Fruit fly (Drosophila melanogaster) whole organism, pupa: ENCODE measurements around the gene CG5440.

Source experiments
- CG10348 ChIP-seq: fragments of 200-800 bp; sonication (Bioruptor generic); IDR thresholded peaks from 2 replicates; pipeline ENCODE4 v1.3.6; 2022; ENCODE audit warnings: missing biosample characterization, missing genetic modification characterization
- CG12605 ChIP-seq: fragments of 200-800 bp; sonication (Bioruptor generic); IDR thresholded peaks from 2 replicates; pipeline ENCODE4 v1.3.6; 2022; ENCODE audit warnings: missing biosample characterization, missing genetic modification characterization
- CG13204 ChIP-seq: fragments of 200-800 bp; sonication (Bioruptor generic); optimal IDR thresholded peaks from 2 replicates; lab custom pipeline; 2018; ENCODE audit warnings: missing biosample characterization, mild to moderate bottlenecking, missing genetic modification characterization, moderate library complexity
- CG14655 ChIP-seq: fragments of 200-800 bp; sonication (Bioruptor generic); optimal IDR thresholded peaks from 3 replicates; lab custom pipeline; 2017; ENCODE audit warnings: mild to moderate bottlenecking, missing biosample characterization, missing genetic modification reagents, missing genetic modification characterization
- CG15710 ChIP-seq: fragments of 200-800 bp; sonication (Bioruptor generic); optimal IDR thresholded peaks from 2 replicates; lab custom pipeline; 2018; ENCODE audit warnings: missing biosample characterization, mild to moderate bottlenecking, missing genetic modification characterization, moderate library complexity
- CG17806 ChIP-seq: fragments of 200-800 bp; sonication (Bioruptor generic); optimal IDR thresholded peaks from 2 replicates; lab custom pipeline; 2018; ENCODE audit warnings: missing biosample characterization, mild to moderate bottlenecking, missing genetic modification characterization, moderate library complexity
- CG32121 ChIP-seq: fragments of 200-800 bp; sonication (Bioruptor generic); IDR thresholded peaks from 2 replicates; pipeline ENCODE4 v1.3.6; 2022; ENCODE audit warnings: missing biosample characterization, missing genetic modification characterization
- CG34367 ChIP-seq: fragments of 200-800 bp; sonication (Bioruptor generic); optimal IDR thresholded peaks from 2 replicates; lab custom pipeline; 2018; ENCODE audit warnings: missing biosample characterization, mild to moderate bottlenecking, missing genetic modification characterization
- CG4496 ChIP-seq: fragments of 200-800 bp; sonication (Bioruptor generic); IDR thresholded peaks from 3 replicates; pipeline ENCODE4 v1.3.6; 2022; ENCODE audit warnings: missing biosample characterization, missing genetic modification characterization
- CG8159 ChIP-seq: fragments of 200-800 bp; sonication (Bioruptor generic); optimal IDR thresholded peaks from 3 replicates; lab custom pipeline; 2018; ENCODE audit warnings: missing biosample characterization, mild to moderate bottlenecking, missing genetic modification characterization, moderate library complexity
- CG8301 ChIP-seq: fragments of 200-800 bp; sonication (Bioruptor generic); optimal IDR thresholded peaks from 2 replicates; lab custom pipeline; 2018; ENCODE audit warnings: missing biosample characterization, mild to moderate bottlenecking, missing genetic modification characterization
- CG9948 ChIP-seq: fragments of 200-800 bp; sonication (Bioruptor generic); optimal IDR thresholded peaks from 2 replicates; lab custom pipeline; 2018; ENCODE audit warnings: missing biosample characterization, mild to moderate bottlenecking, missing genetic modification characterization, moderate library complexity
- D1 ChIP-seq: fragments of 200-800 bp; sonication (Bioruptor generic); optimal IDR thresholded peaks from 2 replicates; lab custom pipeline; 2018; ENCODE audit warnings: missing biosample characterization, mild to moderate bottlenecking, missing genetic modification characterization, moderate library complexity
- EcR ChIP-seq: fragments of 200-800 bp; sonication (Bioruptor generic); optimal IDR thresholded peaks from 3 replicates; lab custom pipeline; 2019; ENCODE audit warnings: missing biosample characterization, missing genetic modification characterization, mild to moderate bottlenecking, moderate library complexity, missing genetic modification reagents
- Ets98B ChIP-seq: fragments of 200-800 bp; sonication (Bioruptor generic); IDR thresholded peaks from 2 replicates; pipeline ENCODE4 v1.3.6; 2022; ENCODE audit warnings: missing biosample characterization, missing genetic modification characterization
- Pif1B ChIP-seq: fragments of 200-800 bp; sonication (Bioruptor generic); optimal IDR thresholded peaks from 3 replicates; lab custom pipeline; 2016; ENCODE audit warnings: missing biosample characterization, missing genetic modification characterization
- Snoo ChIP-seq: fragments of 200-800 bp; sonication (Bioruptor generic); optimal IDR thresholded peaks from 3 replicates; lab custom pipeline; 2017; ENCODE audit warnings: missing biosample characterization, mild to moderate bottlenecking, missing genetic modification characterization, inconsistent platforms
- fd96Ca ChIP-seq: fragments of 200-800 bp; sonication (Bioruptor generic); IDR thresholded peaks from 3 replicates; pipeline ENCODE4 v1.3.6; 2022; ENCODE audit warnings: missing biosample characterization, missing genetic modification characterization
- gl ChIP-seq: fragments of 200-800 bp; sonication (Bioruptor generic); optimal IDR thresholded peaks from 2 replicates; lab custom pipeline; 2018; ENCODE audit warnings: missing biosample characterization, mild to moderate bottlenecking, missing genetic modification characterization
- rn ChIP-seq: fragments of 200-800 bp; sonication (Bioruptor generic); IDR thresholded peaks from 2 replicates; pipeline ENCODE4 v1.3.6; 2022; ENCODE audit warnings: missing biosample characterization, missing genetic modification characterization

CG5440 gene

dm6 chr2L:1341995-1342394 is 8.1 kb downstream of the CG5440 start, which contains the start of gene CG33923:
CG33923 (minus strand) TSS chr2L:1342095.
- TF ChIP-seq Ets98B (GFP tag; lab: Robert Waterston, UW) (no peak), D1 (tag; lab: Kevin White, UChicago) (no peak), CG10348 (GFP tag; lab: Robert Waterston, UW) (no peak), CG12605 (GFP tag; lab: Robert Waterston, UW) (no peak), gl (tag; lab: Kevin White, UChicago) (no peak)

dm6 chr2L:1344071-1344470 is 10.1 kb downstream of the CG5440 start, which contains the start of the genes CG33922 and Cdlc2:
CG33922 (minus strand) TSS chr2L:1344171.
Cdlc2 (plus strand) TSS chr2L:1344400.
- no peak for TF ChIP-seq CG8159 (tag; lab: Kevin White, UChicago)
- TF ChIP-seq CG9948 (tag; lab: Kevin White, UChicago), result no peak
- TF ChIP-seq Pif1B (GFP tag; lab: Kevin White, UChicago), result no peak
- TF ChIP-seq CG8301, result no peak
- TF ChIP-seq fd96Ca, result no peak
- TF ChIP-seq CG15710, result no peak
- no peak for TF ChIP-seq D1 (tag; lab: Kevin White, UChicago)
- no peak for TF ChIP-seq CG32121 (GFP tag; lab: Robert Waterston, UW)
- no peak for TF ChIP-seq CG10348 (GFP tag; lab: Robert Waterston, UW)
- no peak for TF ChIP-seq CG14655
- no peak for TF ChIP-seq Ets98B (GFP tag; lab: Robert Waterston, UW)
- TF ChIP-seq rn, result no peak
- TF ChIP-seq CG4496 (GFP tag; lab: Robert Waterston, UW), result no peak
- TF ChIP-seq CG12605 (GFP tag; lab: Robert Waterston, UW), result no peak
- TF ChIP-seq Snoo (tag; lab: Kevin White, UChicago), result no peak
- TF ChIP-seq EcR (GFP tag; lab: Kevin White, UChicago), result no peak
- no peak for TF ChIP-seq gl (tag; lab: Kevin White, UChicago)
- no peak for TF ChIP-seq CG13204 (GFP tag; lab: Kevin White, UChicago)
- TF ChIP-seq CG34367 (tag; lab: Kevin White, UChicago), result no peak
- TF ChIP-seq, all 21 proteins: peak for 0

dm6 chr2L:1346034-1346433 is 12.1 kb downstream of the CG5440 start:
- no peak for TF ChIP-seq CG8301
- no peak for TF ChIP-seq gl (tag; lab: Kevin White, UChicago)
- TF ChIP-seq rn, result no peak
- TF ChIP-seq Pif1B (GFP tag; lab: Kevin White, UChicago), result no peak
- no peak for TF ChIP-seq D1 (tag; lab: Kevin White, UChicago)
- TF ChIP-seq CG9948 (tag; lab: Kevin White, UChicago), result no peak
- no peak for TF ChIP-seq CG34367 (tag; lab: Kevin White, UChicago)

DNA sequence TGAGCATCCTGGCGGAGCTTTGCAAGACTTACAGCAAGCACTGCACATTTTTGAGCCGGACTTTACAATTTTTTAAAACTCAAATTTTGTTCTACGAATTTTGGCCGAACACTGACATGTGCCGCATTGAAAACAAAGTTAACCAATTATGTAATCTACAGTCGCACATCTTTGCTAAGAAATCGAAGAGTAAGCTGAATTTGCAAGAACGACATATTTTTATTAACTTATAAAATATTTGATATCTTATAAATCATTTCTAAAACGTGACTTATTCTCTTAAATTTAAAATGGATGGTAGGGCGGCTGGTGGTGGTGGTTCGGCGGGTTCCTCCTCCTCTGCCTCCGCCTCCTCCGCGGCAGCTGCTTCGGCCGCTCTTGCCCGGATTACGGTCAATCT is 18.8 kb downstream of the CG5440 start, which contains the start of gene CG5556:
CG5556 (minus strand) TSS at position 101 of the 400 bp plus-strand sequence.
- TF ChIP-seq CG10348 (GFP tag; lab: Robert Waterston, UW) (no peak), rn (no peak), CG17806 (tag; lab: Kevin White, UChicago) (no peak), CG8159 (tag; lab: Kevin White, UChicago) (no peak), fd96Ca (no peak), CG15710 (no peak), CG34367 (tag; lab: Kevin White, UChicago) (no peak), CG4496 (GFP tag; lab: Robert Waterston, UW) (no peak), Ets98B (GFP tag; lab: Robert Waterston, UW) (no peak), Pif1B (GFP tag; lab: Kevin White, UChicago) (no peak), gl (tag; lab: Kevin White, UChicago) (no peak), CG32121 (GFP tag; lab: Robert Waterston, UW) (no peak), EcR (GFP tag; lab: Kevin White, UChicago) (no peak), CG13204 (GFP tag; lab: Kevin White, UChicago) (no peak), CG14655 (no peak)

DNA sequence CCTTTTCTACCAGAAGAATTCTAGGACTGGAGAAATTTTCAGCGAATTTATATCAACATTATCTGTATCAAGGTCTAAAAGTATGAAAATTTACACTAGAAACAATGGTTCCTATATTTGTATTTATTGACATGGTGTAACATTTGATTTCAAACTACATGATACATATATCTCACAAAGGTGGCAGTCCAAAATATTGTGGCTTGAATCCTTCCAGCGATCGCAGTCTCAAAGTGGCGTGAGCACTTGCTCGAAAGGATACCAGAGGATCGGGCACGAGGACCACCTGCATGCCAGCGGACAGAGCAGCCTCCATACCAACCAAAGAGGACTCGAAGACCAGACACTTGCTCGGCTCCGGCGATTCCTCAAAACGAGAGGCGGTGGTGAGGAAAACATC is 20.1 kb downstream of the CG5440 start, which contains the start of gene CG5561:
CG5561 (minus strand) TSS at position 101 of the 400 bp plus-strand sequence.
- no peak for TF ChIP-seq Ets98B (GFP tag; lab: Robert Waterston, UW)
- no peak for TF ChIP-seq CG4496 (GFP tag; lab: Robert Waterston, UW)
- TF ChIP-seq CG10348 (GFP tag; lab: Robert Waterston, UW), result no peak
- no peak for TF ChIP-seq rn
- TF ChIP-seq CG17806 (tag; lab: Kevin White, UChicago), result no peak
- no peak for TF ChIP-seq CG12605 (GFP tag; lab: Robert Waterston, UW)
- TF ChIP-seq CG15710, result no peak
- TF ChIP-seq fd96Ca, result no peak
- no peak for TF ChIP-seq CG8159 (tag; lab: Kevin White, UChicago)
- no peak for TF ChIP-seq EcR (GFP tag; lab: Kevin White, UChicago)
- no peak for TF ChIP-seq CG13204 (GFP tag; lab: Kevin White, UChicago)
- TF ChIP-seq Snoo (tag; lab: Kevin White, UChicago), result no peak
- no peak for TF ChIP-seq Pif1B (GFP tag; lab: Kevin White, UChicago)
- no peak for TF ChIP-seq CG8301

DNA sequence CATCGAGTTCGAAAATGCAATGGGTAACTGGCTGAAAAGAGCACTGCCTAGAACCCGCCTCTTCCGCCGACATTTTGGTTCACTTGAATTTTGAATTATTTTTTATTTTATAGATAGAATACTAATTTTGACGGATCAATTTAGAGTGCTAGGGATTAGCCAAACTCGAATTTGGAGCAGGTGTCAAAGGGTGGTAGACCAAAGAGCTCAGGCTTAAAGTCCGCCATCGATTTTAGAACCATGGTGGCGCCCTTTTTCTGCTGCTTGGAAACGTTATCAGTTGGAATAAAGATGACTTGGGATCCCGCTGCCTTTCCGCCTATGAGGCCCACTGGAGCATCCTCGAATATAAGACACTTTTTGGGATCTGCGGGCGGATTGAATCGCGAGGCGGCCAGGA is 20.9 kb downstream of the CG5440 start, which contains the start of gene CG31924:
CG31924 (minus strand) TSS at position 101 of the 400 bp plus-strand sequence.
- TF ChIP-seq Ets98B (GFP tag; lab: Robert Waterston, UW), result no peak
- no peak for TF ChIP-seq CG34367 (tag; lab: Kevin White, UChicago)
- TF ChIP-seq CG8301, result no peak
- TF ChIP-seq CG4496 (GFP tag; lab: Robert Waterston, UW), result no peak
- TF ChIP-seq D1 (tag; lab: Kevin White, UChicago), result no peak
